Worm (Caenorhabditis elegans) whole organism, L1 larva: ENCODE measurements around the gene F52D2.12.

Experiments
- ces-1 ChIP-seq: fragments of 150-350 bp; optimal IDR thresholded peaks from 2 replicates; lab custom pipeline; 2014; ENCODE audit warnings: missing biosample characterization, missing genetic modification reagents, missing genetic modification characterization
- egl-27 ChIP-seq, 2 experiments: fragments of 150-350 bp in 1 of 2; sonication (generic microtip); optimal IDR thresholded peaks; 3 replicates each; lab custom pipeline; 2017 to 2018; ENCODE audit warnings: missing biosample characterization in 2 of 2, missing genetic modification characterization in 2 of 2, missing genetic modification reagents in 2 of 2
- elt-3 ChIP-seq, 6 experiments: fragments of 150-350 bp in 1 of 6; sonication (generic microtip); optimal IDR thresholded peaks; 2 replicates each; lab custom pipeline; 2017 to 2018; ENCODE audit warnings: missing biosample characterization in 6 of 6, missing genetic modification characterization in 6 of 6, inconsistent platforms in 1 of 6

DNA sequence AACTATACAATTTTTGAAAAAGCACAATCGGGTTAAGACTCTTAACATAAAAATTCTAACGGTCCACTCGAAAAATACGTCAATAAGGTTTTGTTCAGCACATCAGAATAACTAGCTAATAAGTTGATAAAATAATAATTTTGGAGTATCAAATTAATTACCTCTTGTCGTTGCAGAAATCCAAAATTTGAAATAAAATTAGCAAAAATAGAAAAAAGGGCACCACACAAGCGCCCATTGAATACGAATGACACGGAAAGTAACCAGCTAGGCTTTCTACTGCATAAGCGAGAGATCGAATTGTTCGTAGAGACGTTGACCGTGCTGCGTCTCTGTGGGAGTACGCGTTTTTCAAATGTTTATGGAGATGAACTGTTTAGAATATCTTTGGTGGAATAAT, 18.8 kb upstream of the F52D2.12 start:
- TF ChIP-seq ces-1 (GFP tag; lab: Kevin White, UChicago): no peak
- TF ChIP-seq elt-3 (tag; optimal IDR thresholded peaks at IDR 0.05; lab: Kevin White, UChicago): no peak
- TF ChIP-seq egl-27 (tag; optimal IDR thresholded peaks at IDR 0.05; lab: Kevin White, UChicago): no peak
